Fruit fly (Drosophila melanogaster): ENCODE data around the gene Osi8.

The Osi8 gene

DNA sequence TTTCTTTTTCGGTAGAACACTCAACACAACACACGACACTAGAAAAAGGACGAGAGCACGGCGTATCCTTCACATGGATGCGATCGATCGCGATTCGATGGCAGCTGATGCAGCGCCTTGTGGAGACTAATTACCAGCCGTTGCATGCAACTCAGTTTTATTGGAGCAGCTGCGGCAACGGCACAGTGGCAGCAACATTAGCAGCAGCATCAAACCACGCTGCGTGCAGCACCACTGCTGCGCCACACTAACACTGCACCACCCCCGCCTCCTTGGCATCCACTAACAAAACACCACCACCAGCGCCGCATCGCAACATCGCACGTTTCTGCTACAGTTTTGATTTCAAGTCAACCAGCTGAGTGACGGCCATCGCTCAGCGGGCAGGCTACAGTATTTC, 33.3 kb upstream of the Osi8 start, which contains the start of gene Osi4:
Gene Osi4 (minus strand): TSS at position 101 of the 400 bp plus-strand sequence.
- TF ChIP-seq rn (GFP tag; IDR thresholded peaks at IDR 0.05) = no peak
- no peak for TF ChIP-seq Ets98B (GFP tag; IDR thresholded peaks at IDR 0.05)
- no peak for TF ChIP-seq EcR (GFP tag; optimal IDR thresholded peaks at IDR 0.05)
- TF ChIP-seq CG32121 (GFP tag; IDR thresholded peaks at IDR 0.05) = no peak
- no peak for TF ChIP-seq CG9948 (tag; optimal IDR thresholded peaks at IDR 0.05)
- TF ChIP-seq Snoo (tag; optimal IDR thresholded peaks at IDR 0.05) = no peak
- TF ChIP-seq fd96Ca (GFP tag; IDR thresholded peaks at IDR 0.05) = no peak
- no peak for TF ChIP-seq gl (tag; optimal IDR thresholded peaks at IDR 0.05)
- TF ChIP-seq CG15710 (tag; optimal IDR thresholded peaks at IDR 0.05) = no peak
- no peak for TF ChIP-seq CG13204 (GFP tag; optimal IDR thresholded peaks at IDR 0.05)

DNA sequence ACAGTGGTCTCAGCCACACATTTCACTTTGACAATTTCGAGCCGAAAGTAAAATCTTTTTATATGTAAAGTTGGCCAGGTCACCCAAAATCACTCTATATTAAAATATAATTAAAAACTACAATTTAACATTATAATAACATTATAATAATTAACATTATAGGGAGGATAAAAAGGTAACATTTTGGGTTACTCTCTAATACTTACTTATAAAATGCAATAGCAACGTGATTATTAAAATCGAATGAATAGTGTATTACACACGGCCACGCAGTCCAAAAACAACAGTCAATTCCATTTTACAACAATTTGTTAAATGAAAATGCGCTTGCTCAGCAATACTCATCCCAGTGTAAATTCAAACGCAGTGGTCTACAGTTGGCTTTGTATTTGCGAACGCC, 32.9 kb upstream of the Osi8 start:
- TF ChIP-seq CG8301 (tag; optimal IDR thresholded peaks at IDR 0.05) (peak; percentile 5), Snoo (tag; optimal IDR thresholded peaks at IDR 0.05) (peak; percentile 19), rn (GFP tag; IDR thresholded peaks at IDR 0.05) (no peak), CG14655 (GFP tag; optimal IDR thresholded peaks at IDR 0.05) (peak; percentile 44)

DNA sequence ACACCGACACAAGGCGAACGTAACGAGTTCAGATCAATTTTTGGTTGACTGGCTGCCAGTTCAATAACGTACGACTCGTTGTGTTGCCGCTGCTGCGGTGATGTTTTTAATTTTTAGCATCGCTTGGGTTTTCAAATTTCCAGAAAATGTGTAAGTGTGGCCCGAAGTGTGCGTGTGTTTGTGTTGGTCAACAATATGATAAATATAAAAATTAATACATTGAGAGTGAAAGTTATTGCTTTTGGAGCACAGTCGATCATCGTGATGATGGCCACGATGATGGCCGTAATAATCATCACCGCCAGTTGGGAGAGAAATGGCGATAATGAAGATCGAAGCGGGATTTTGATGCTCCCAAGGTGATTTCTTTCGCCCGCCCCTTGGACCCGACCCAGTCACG, 28.8 kb upstream of the Osi8 start:
- TF ChIP-seq fd96Ca (GFP tag; IDR thresholded peaks at IDR 0.05) (no peak), CG13204 (GFP tag; optimal IDR thresholded peaks at IDR 0.05) (no peak), CG15710 (tag; optimal IDR thresholded peaks at IDR 0.05) (no peak), CG32121 (GFP tag; IDR thresholded peaks at IDR 0.05) (no peak), Pif1A (GFP tag; optimal IDR thresholded peaks at IDR 0.05) (no peak), CG9948 (tag; optimal IDR thresholded peaks at IDR 0.05) (no peak), EcR (GFP tag; optimal IDR thresholded peaks at IDR 0.05) (no peak), gl (tag; optimal IDR thresholded peaks at IDR 0.05) (no peak), Pif1B (GFP tag; optimal IDR thresholded peaks at IDR 0.05) (no peak), CG17806 (tag; optimal IDR thresholded peaks at IDR 0.05) (no peak), CG14655 (GFP tag; optimal IDR thresholded peaks at IDR 0.05) (no peak), Ets98B (GFP tag; IDR thresholded peaks at IDR 0.05) (no peak), CG4496 (GFP tag; IDR thresholded peaks at IDR 0.05) (no peak), CG10348 (GFP tag; IDR thresholded peaks at IDR 0.05) (no peak), CG8301 (tag; optimal IDR thresholded peaks at IDR 0.05) (no peak), CG8159 (tag; optimal IDR thresholded peaks at IDR 0.05) (no peak), Snoo (tag; optimal IDR thresholded peaks at IDR 0.05) (no peak), CG12605 (GFP tag; IDR thresholded peaks at IDR 0.05) (no peak), rn (GFP tag; IDR thresholded peaks at IDR 0.05) (no peak)

DNA sequence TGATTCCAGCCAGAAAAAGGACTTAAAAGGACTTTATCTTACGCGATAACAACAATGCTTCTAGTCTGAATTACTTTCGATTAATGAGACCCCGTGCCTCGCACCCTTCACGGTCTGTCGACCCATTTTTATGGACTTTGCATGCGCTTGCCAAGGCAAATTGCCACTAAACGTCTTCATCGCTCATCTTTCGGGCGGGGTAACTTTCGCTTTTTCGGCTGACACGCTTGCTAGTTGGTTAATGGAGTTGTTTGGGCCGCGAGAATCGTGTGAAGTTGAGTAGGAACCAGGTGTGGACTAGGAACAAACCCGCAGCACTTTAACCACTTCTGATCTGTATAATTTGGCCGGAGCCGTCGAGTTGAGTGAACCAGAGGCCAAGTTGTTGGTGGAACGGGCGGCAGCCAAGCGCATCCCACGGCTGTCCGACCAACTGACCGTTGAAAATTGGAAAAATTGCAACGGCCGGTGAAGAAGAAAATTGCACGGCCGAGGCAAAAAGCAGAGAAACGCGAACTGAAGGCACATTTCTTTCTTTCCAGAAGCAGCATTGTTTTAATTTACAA, 27.9 kb upstream of the Osi8 start, which contains the start of gene Osi5:
Gene Osi5 (plus strand): TSS at position 516 of the 566 bp plus-strand sequence.
- TF ChIP-seq CG17806 (tag; optimal IDR thresholded peaks at IDR 0.05) = no peak
- no peak for TF ChIP-seq CG32121 (GFP tag; IDR thresholded peaks at IDR 0.05)
- TF ChIP-seq CG15710 (tag; optimal IDR thresholded peaks at IDR 0.05) = no peak
- no peak for TF ChIP-seq CG12605 (GFP tag; IDR thresholded peaks at IDR 0.05)
- TF ChIP-seq EcR (GFP tag; optimal IDR thresholded peaks at IDR 0.05) = no peak
- TF ChIP-seq Ets98B (GFP tag; IDR thresholded peaks at IDR 0.05) = no peak
- TF ChIP-seq CG8159 (tag; optimal IDR thresholded peaks at IDR 0.05) = no peak
- no peak for TF ChIP-seq Pif1A (GFP tag; optimal IDR thresholded peaks at IDR 0.05)

DNA sequence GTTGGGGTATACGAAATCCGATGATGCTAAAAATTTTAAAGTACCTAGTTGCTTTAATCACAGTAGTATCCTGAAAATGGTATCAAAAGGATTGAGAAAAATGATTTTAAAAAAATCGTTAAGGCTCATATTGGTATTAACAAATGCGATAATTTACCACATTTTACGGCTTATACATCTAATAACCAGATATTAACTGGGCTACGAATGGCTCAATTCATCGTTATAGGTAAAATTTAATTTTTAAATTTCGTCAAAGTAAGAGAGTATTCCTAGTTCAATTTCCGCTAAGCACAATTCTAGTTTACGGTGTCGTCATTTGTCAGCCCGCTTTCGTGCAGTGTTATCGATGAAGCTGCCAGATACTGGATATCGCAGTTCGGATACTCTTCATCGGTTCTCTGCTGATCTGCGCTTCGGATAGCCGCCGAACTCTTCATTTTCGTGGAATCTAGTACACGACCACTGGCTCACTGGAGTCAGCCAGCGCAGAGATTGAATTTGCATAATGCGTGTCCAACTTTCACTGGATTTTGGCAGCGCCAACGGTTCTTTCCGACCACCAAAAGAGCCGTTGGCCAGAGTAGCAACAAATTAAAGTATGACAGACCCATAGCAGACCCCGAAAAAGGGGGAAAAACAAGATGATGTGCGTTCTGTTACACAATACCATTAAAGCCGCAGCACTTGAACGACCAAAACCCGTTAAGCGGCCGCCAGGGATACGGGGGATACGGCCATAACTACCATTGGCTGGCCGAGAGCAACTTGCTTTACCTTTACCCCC, 25.7 kb upstream of the Osi8 start:
- TF ChIP-seq CG9948 (tag; optimal IDR thresholded peaks at IDR 0.05) = no peak
- TF ChIP-seq rn (GFP tag; IDR thresholded peaks at IDR 0.05) = no peak
- peak; percentile 31 for TF ChIP-seq CG14655 (GFP tag; optimal IDR thresholded peaks at IDR 0.05)
- TF ChIP-seq CG34367 (tag; optimal IDR thresholded peaks at IDR 0.05) = no peak
- TF ChIP-seq gl (tag; optimal IDR thresholded peaks at IDR 0.05) = no peak
- TF ChIP-seq CG15710 (tag; optimal IDR thresholded peaks at IDR 0.05) = no peak
- no peak for TF ChIP-seq fd96Ca (GFP tag; IDR thresholded peaks at IDR 0.05)
- no peak for TF ChIP-seq Pif1B (GFP tag; optimal IDR thresholded peaks at IDR 0.05)
- no peak for TF ChIP-seq CG10348 (GFP tag; IDR thresholded peaks at IDR 0.05)
- TF ChIP-seq CG32121 (GFP tag; IDR thresholded peaks at IDR 0.05) = no peak
- no peak for TF ChIP-seq Ets98B (GFP tag; IDR thresholded peaks at IDR 0.05)
- TF ChIP-seq CG8159 (tag; optimal IDR thresholded peaks at IDR 0.05) = no peak
- TF ChIP-seq CG17806 (tag; optimal IDR thresholded peaks at IDR 0.05) = no peak
- peak; percentile 38 for TF ChIP-seq CG8301 (tag; optimal IDR thresholded peaks at IDR 0.05)
- peak; percentile 46 for TF ChIP-seq CG13204 (GFP tag; optimal IDR thresholded peaks at IDR 0.05)
- TF ChIP-seq EcR (GFP tag; optimal IDR thresholded peaks at IDR 0.05) = no peak
- no peak for TF ChIP-seq Snoo (tag; optimal IDR thresholded peaks at IDR 0.05)

DNA sequence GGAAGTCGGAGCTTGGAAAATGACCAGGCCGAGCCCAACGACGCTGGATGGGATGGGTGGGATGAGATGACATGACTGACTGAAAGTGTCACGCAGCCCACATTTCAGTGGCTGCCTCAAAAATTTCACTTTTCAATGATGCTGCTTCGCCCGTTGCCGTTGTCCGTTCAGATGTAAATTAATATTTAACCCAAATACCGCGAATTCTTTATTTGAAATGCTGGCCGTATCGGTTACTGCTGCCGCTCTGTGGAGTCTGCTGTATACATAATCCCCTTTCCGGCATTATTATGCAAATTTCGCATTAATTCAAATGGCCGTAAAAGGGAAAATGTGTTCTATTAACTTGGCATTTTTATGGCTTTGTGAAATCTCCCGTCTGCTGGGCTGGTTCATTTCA, 24.7 kb upstream of the Osi8 start:
- no peak for TF ChIP-seq Ets98B (GFP tag; IDR thresholded peaks at IDR 0.05)
- no peak for TF ChIP-seq Pif1B (GFP tag; optimal IDR thresholded peaks at IDR 0.05)
- no peak for TF ChIP-seq Snoo (tag; optimal IDR thresholded peaks at IDR 0.05)
- no peak for TF ChIP-seq CG9948 (tag; optimal IDR thresholded peaks at IDR 0.05)
- TF ChIP-seq CG15710 (tag; optimal IDR thresholded peaks at IDR 0.05) = no peak
- TF ChIP-seq EcR (GFP tag; optimal IDR thresholded peaks at IDR 0.05) = no peak
